Fruit fly (Drosophila melanogaster) whole organism, embryonic: ENCODE data around the gene Eig71Ec.

Experiments
- Awh ChIP-seq: fragments of 200-800 bp; sonication (Bioruptor generic); IDR thresholded peaks from 2 replicates; pipeline ENCODE4, ENCODE4 v1.3.6; 2022; ENCODE audit warnings: missing biosample characterization, missing genetic modification characterization
- CG10147 ChIP-seq: fragments of 200-800 bp; sonication (Bioruptor generic); optimal IDR thresholded peaks from 2 replicates; lab custom pipeline; 2019; ENCODE audit warnings: missing biosample characterization, mild to moderate bottlenecking, missing genetic modification characterization, moderate library complexity
- CG10274 ChIP-seq: fragments of 200-800 bp; sonication (Bioruptor generic); optimal IDR thresholded peaks from 3 replicates; lab custom pipeline; 2017; ENCODE audit warnings: missing biosample characterization, mild to moderate bottlenecking, missing genetic modification characterization
- CG10654 ChIP-seq: fragments of 200-800 bp; sonication (Bioruptor generic); optimal IDR thresholded peaks from 2 replicates; lab custom pipeline; 2016; ENCODE audit warnings: missing biosample characterization, missing genetic modification characterization
- CG10979 ChIP-seq: fragments of 200-800 bp; sonication (Bioruptor generic); optimal IDR thresholded peaks from 2 replicates; lab custom pipeline; 2018; ENCODE audit warnings: missing biosample characterization, mild to moderate bottlenecking, missing genetic modification characterization, moderate library complexity
- CG12104 ChIP-seq: fragments of 200-800 bp; sonication (Bioruptor generic); optimal IDR thresholded peaks from 3 replicates; lab custom pipeline; 2016; ENCODE audit warnings: missing biosample characterization, missing genetic modification characterization
- CG12744 ChIP-seq: fragments of 200-800 bp; sonication (Bioruptor generic); optimal IDR thresholded peaks from 2 replicates; lab custom pipeline; 2016; ENCODE audit warnings: missing biosample characterization, missing genetic modification characterization
- CG13296 ChIP-seq: fragments of 200-800 bp; sonication (Bioruptor generic); optimal IDR thresholded peaks from 3 replicates; lab custom pipeline; 2018; ENCODE audit warnings: missing biosample characterization, mild to moderate bottlenecking, missing genetic modification characterization
- CG14441 ChIP-seq: fragments of 200-800 bp; sonication (Bioruptor generic); IDR thresholded peaks from 2 replicates; pipeline ENCODE4 v1.3.6; 2022; ENCODE audit warnings: missing biosample characterization, missing genetic modification characterization
- CG16779 ChIP-seq: fragments of 200-800 bp; sonication (Bioruptor generic); IDR thresholded peaks from 2 replicates; pipeline ENCODE4 v1.3.6; 2022; ENCODE audit warnings: missing biosample characterization, missing genetic modification characterization
- CG16813 ChIP-seq: fragments of 200-800 bp; sonication (Bioruptor generic); IDR thresholded peaks from 3 replicates; pipeline ENCODE4 v1.3.6; 2022; ENCODE audit warnings: missing biosample characterization, missing genetic modification characterization; ENCODE audit not compliant: partially characterized antibody
- CG17186 ChIP-seq: fragments of 200-800 bp; sonication (Bioruptor generic); optimal IDR thresholded peaks from 3 replicates; lab custom pipeline; 2017; ENCODE audit warnings: missing biosample characterization, missing genetic modification reagents, missing genetic modification characterization
- CG17802 ChIP-seq: fragments of 200-800 bp; sonication (Bioruptor generic); optimal IDR thresholded peaks from 2 replicates; lab custom pipeline; 2018; ENCODE audit warnings: missing biosample characterization, mild to moderate bottlenecking, missing genetic modification characterization, moderate library complexity
- CG32772 ChIP-seq: fragments of 200-800 bp; sonication (Bioruptor generic); IDR thresholded peaks from 2 replicates; pipeline ENCODE4 v1.3.6; 2022; ENCODE audit warnings: missing biosample characterization, missing genetic modification characterization
- CG34422 ChIP-seq: fragments of 200-800 bp; sonication (Bioruptor generic); IDR thresholded peaks from 3 replicates; pipeline ENCODE4 v1.3.6; 2022; ENCODE audit warnings: missing biosample characterization, missing genetic modification characterization
- CG5953 ChIP-seq: fragments of 200-800 bp; sonication (Bioruptor generic); IDR thresholded peaks from 2 replicates; pipeline ENCODE4 v1.3.6; 2022; ENCODE audit warnings: missing biosample characterization, missing genetic modification characterization
- CG8281 ChIP-seq: fragments of 200-800 bp; sonication (Bioruptor generic); optimal IDR thresholded peaks from 2 replicates; lab custom pipeline; 2018; ENCODE audit warnings: missing biosample characterization, mild to moderate bottlenecking, missing genetic modification characterization, moderate library complexity
- CTCF ChIP-seq: fragments of 200-800 bp; sonication (Bioruptor generic); optimal IDR thresholded peaks from 2 replicates; lab custom pipeline; 2017; ENCODE audit warnings: missing biosample characterization, mild to moderate bottlenecking, missing genetic modification characterization, moderate library complexity
- D19B ChIP-seq: fragments of 200-800 bp; sonication (Bioruptor generic); optimal IDR thresholded peaks from 2 replicates; lab custom pipeline; 2017; ENCODE audit warnings: missing biosample characterization, mild to moderate bottlenecking, missing genetic modification characterization
- Eip74EF ChIP-seq, 2 experiments: fragments of 200-800 bp in 1 of 2; fragments of >200 bp in 1 of 2; sonication (Bioruptor generic) in 1 of 2; optimal IDR thresholded peaks; 2 replicates each; lab custom pipeline; 2017 to 2019; ENCODE audit warnings: missing biosample characterization in 2 of 2, missing genetic modification characterization in 2 of 2, mild to moderate bottlenecking in 1 of 2, moderate library complexity in 1 of 2
- Hr78 ChIP-seq, 2 experiments: fragments of 200-800 bp in 1 of 2; fragments of >200 bp in 1 of 2; sonication (Bioruptor generic) in 1 of 2; optimal IDR thresholded peaks; 2 replicates each; lab custom pipeline; 2017 to 2019; ENCODE audit warnings: missing biosample characterization in 2 of 2, missing genetic modification characterization in 2 of 2, mild to moderate bottlenecking in 1 of 2, moderate library complexity in 1 of 2
- Nf-YB ChIP-seq: fragments of 200-800 bp; sonication (Bioruptor generic); optimal IDR thresholded peaks from 3 replicates; lab custom pipeline; 2019; ENCODE audit warnings: missing biosample characterization, mild to moderate bottlenecking, missing genetic modification characterization, moderate library complexity
- Nf-YC ChIP-seq: fragments of 200-800 bp; optimal IDR thresholded peaks from 3 replicates; lab custom pipeline; 2019; ENCODE audit warnings: missing biosample characterization, mild to moderate bottlenecking, missing genetic modification characterization, moderate library complexity
- Opbp ChIP-seq: fragments of 200-800 bp; sonication (Bioruptor generic); IDR thresholded peaks from 3 replicates; pipeline ENCODE4 v1.3.6; 2022; ENCODE audit warnings: missing biosample characterization, missing genetic modification characterization; ENCODE audit not compliant: partially characterized antibody
- PHDP ChIP-seq: fragments of 200-800 bp; sonication (Bioruptor generic); optimal IDR thresholded peaks from 3 replicates; lab custom pipeline; 2018; ENCODE audit warnings: missing biosample characterization, mild to moderate bottlenecking, missing genetic modification characterization, moderate library complexity
- Poxn ChIP-seq: fragments of 200-800 bp; sonication (Bioruptor generic); IDR thresholded peaks from 2 replicates; pipeline ENCODE4 v1.3.6; 2022; ENCODE audit warnings: missing biosample characterization, missing genetic modification characterization
- Ravus ChIP-seq: fragments of 200-800 bp; sonication (Bioruptor generic); IDR thresholded peaks from 2 replicates; pipeline ENCODE4 v1.3.6; 2022; ENCODE audit warnings: missing biosample characterization, missing genetic modification characterization
- Scr ChIP-seq: fragments of 200-800 bp; sonication (Bioruptor generic); IDR thresholded peaks from 2 replicates; pipeline ENCODE4 v1.3.6; 2022; ENCODE audit warnings: missing biosample characterization, missing genetic modification characterization; ENCODE audit not compliant: partially characterized antibody
- abd-A ChIP-seq: fragments of 200-800 bp; sonication (Bioruptor generic); optimal IDR thresholded peaks from 3 replicates; lab custom pipeline; 2019; ENCODE audit warnings: missing biosample characterization, mild to moderate bottlenecking, missing genetic modification characterization, moderate library complexity
- bbx ChIP-seq: fragments of 200-800 bp; sonication (Bioruptor generic); IDR thresholded peaks from 2 replicates; pipeline ENCODE4 v1.3.6; 2022; ENCODE audit warnings: missing biosample characterization, missing genetic modification characterization; ENCODE audit not compliant: partially characterized antibody
- danr ChIP-seq: fragments of 200-800 bp; sonication (Bioruptor generic); IDR thresholded peaks from 2 replicates; pipeline ENCODE4 v1.3.6; 2022; ENCODE audit warnings: missing biosample characterization, missing genetic modification characterization
- ewg ChIP-seq: fragments of 200-800 bp; sonication (Bioruptor generic); optimal IDR thresholded peaks from 3 replicates; lab custom pipeline; 2017; ENCODE audit warnings: mild to moderate bottlenecking, missing biosample characterization, missing genetic modification reagents, missing genetic modification characterization
- eyg ChIP-seq: fragments of 200-800 bp; sonication (Bioruptor generic); optimal IDR thresholded peaks from 3 replicates; lab custom pipeline; 2016; ENCODE audit warnings: missing biosample characterization, missing genetic modification characterization
- ind ChIP-seq: fragments of 200-800 bp; sonication (Bioruptor generic); optimal IDR thresholded peaks from 3 replicates; lab custom pipeline; 2016; ENCODE audit warnings: missing biosample characterization, missing genetic modification characterization
- ken ChIP-seq: fragments of 200-800 bp; sonication (Bioruptor generic); IDR thresholded peaks from 3 replicates; pipeline ENCODE4 v1.3.6; 2022; ENCODE audit warnings: missing biosample characterization, missing genetic modification characterization
- luna ChIP-seq: fragments of 200-800 bp; sonication (Bioruptor generic); optimal IDR thresholded peaks from 2 replicates; lab custom pipeline; 2016; ENCODE audit warnings: missing biosample characterization, missing genetic modification characterization
- nmo ChIP-seq: fragments of 200-800 bp; sonication (Bioruptor generic); optimal IDR thresholded peaks from 2 replicates; lab custom pipeline; 2018; ENCODE audit warnings: missing biosample characterization, mild to moderate bottlenecking, missing genetic modification characterization, moderate library complexity
- onecut ChIP-seq: fragments of 200-800 bp; sonication (Bioruptor generic); IDR thresholded peaks from 2 replicates; pipeline ENCODE4 v1.3.6; 2022; ENCODE audit warnings: missing biosample characterization, missing genetic modification characterization
- pb ChIP-seq: fragments of 200-800 bp; sonication (Bioruptor generic); optimal IDR thresholded peaks from 3 replicates; lab custom pipeline; 2016; ENCODE audit warnings: missing biosample characterization, missing genetic modification characterization
- peb ChIP-seq: fragments of 200-800 bp; sonication (Bioruptor generic); IDR thresholded peaks from 2 replicates; pipeline ENCODE4 v1.3.6; 2022; ENCODE audit warnings: missing biosample characterization, missing genetic modification characterization
- pnt ChIP-seq: fragments of 200-800 bp; sonication (Bioruptor generic); optimal IDR thresholded peaks from 3 replicates; lab custom pipeline; 2016; ENCODE audit warnings: missing biosample characterization, missing genetic modification characterization
- repo ChIP-seq: fragments of 200-800 bp; sonication (Bioruptor generic); optimal IDR thresholded peaks from 2 replicates; lab custom pipeline; 2016; ENCODE audit warnings: missing biosample characterization, missing genetic modification characterization
- row ChIP-seq: fragments of 200-800 bp; sonication (Bioruptor generic); IDR thresholded peaks from 3 replicates; pipeline ENCODE4 v1.3.6; 2022; ENCODE audit warnings: missing biosample characterization, missing genetic modification characterization
- schlank ChIP-seq: fragments of 200-800 bp; sonication (Bioruptor generic); optimal IDR thresholded peaks from 2 replicates; lab custom pipeline; 2018; ENCODE audit warnings: missing biosample characterization, mild to moderate bottlenecking, missing genetic modification characterization
- tll ChIP-seq, 2 experiments: fragments of 200-800 bp in 1 of 2; fragments of >200 bp in 1 of 2; sonication (Bioruptor generic) in 1 of 2; optimal IDR thresholded peaks; 2 replicates each; lab custom pipeline; 2017 to 2019; ENCODE audit warnings: missing biosample characterization in 2 of 2, missing genetic modification characterization in 2 of 2, mild to moderate bottlenecking in 1 of 2, moderate library complexity in 1 of 2
- usp ChIP-seq: fragments of >200 bp; optimal IDR thresholded peaks from 2 replicates; lab custom pipeline; 2017; ENCODE audit warnings: missing biosample characterization, missing genetic modification characterization
- vfl ChIP-seq: fragments of 200-800 bp; sonication (Bioruptor generic); optimal IDR thresholded peaks from 2 replicates; lab custom pipeline; 2016; ENCODE audit warnings: missing biosample characterization, missing genetic modification characterization
- vvl ChIP-seq: fragments of 200-800 bp; sonication (Bioruptor generic); IDR thresholded peaks from 2 replicates; pipeline ENCODE4 v1.3.6; 2022; ENCODE audit warnings: missing biosample characterization, missing genetic modification characterization
- wek ChIP-seq: fragments of 200-800 bp; sonication (Bioruptor generic); optimal IDR thresholded peaks from 3 replicates; lab custom pipeline; 2018; ENCODE audit warnings: missing biosample characterization, mild to moderate bottlenecking, missing genetic modification characterization, moderate library complexity

Eig71Ec gene

dm6 chr3L:15625676-15626414, 26.2 kb downstream of the Eig71Ec start (continued):
- TF ChIP-seq vvl (GFP tag; lab: Robert Waterston, UW) (peak; percentile 84), eyg (GFP tag; lab: Kevin White, UChicago) (no peak), danr (peak; percentile 52; the same call in 1 of the 2 replicates), CG34422 (GFP tag; lab: Robert Waterston, UW) (peak; percentile 86; the same call in 2 of the 3 replicates), CG12104 (GFP tag; lab: Kevin White, UChicago) (peak; percentile 89), tll (GFP tag; optimal IDR thresholded peaks at IDR 0.05; lab: Kevin White, UChicago) (no peak), CG13296 (GFP tag; lab: Kevin White, UChicago) (peak; percentile 79), nmo (GFP tag; lab: Kevin White, UChicago) (peak; percentile 98), CG10274 (peak; percentile 59), Scr (GFP tag; lab: Robert Waterston, UW) (no peak), vfl (GFP tag; lab: Kevin White, UChicago) (peak; percentile 25), CG5953 (GFP tag; lab: Robert Waterston, UW) (0 out of 2 replicates have a peak, but pooled peaks have one; percentile 16), pb (GFP tag; lab: Kevin White, UChicago) (peak; percentile 12), Opbp (GFP tag; lab: Robert Waterston, UW) (no peak), ind (GFP tag; lab: Kevin White, UChicago) (peak; percentile 90), CG8281 (tag; lab: Kevin White, UChicago) (peak; percentile 79), CG10147 (GFP tag; lab: Kevin White, UChicago) (peak; percentile 89), bbx (GFP tag; lab: Robert Waterston, UW) (no peak), CG17802 (tag; lab: Kevin White, UChicago) (peak; percentile 57), Ravus (GFP tag; lab: Robert Waterston, UW) (peak; percentile 48), luna (no peak), Poxn (GFP tag; lab: Robert Waterston, UW) (no peak), Eip74EF (GFP tag; optimal IDR thresholded peaks at IDR 0.05; lab: Kevin White, UChicago) (peak in 1 of 2 experiments; percentile 95), CTCF (peak; percentile 42), CG12744 (GFP tag; lab: Kevin White, UChicago) (no peak), pnt (GFP tag; lab: Kevin White, UChicago) (peak; percentile 43), CG10654 (GFP tag; lab: Kevin White, UChicago) (peak; percentile 81), usp (GFP tag; lab: Kevin White, UChicago) (no peak), onecut (peak; percentile 45), Awh (GFP tag; lab: Robert Waterston, UW) (peak; percentile 42; the same call in 1 of the 2 replicates), abd-A (peak; percentile 14), CG32772 (GFP tag; lab: Robert Waterston, UW) (peak; percentile 81), CG14441 (GFP tag; lab: Robert Waterston, UW) (peak; percentile 86), peb (peak; percentile 46; the same call in 1 of the 2 replicates), wek (GFP tag; lab: Kevin White, UChicago) (peak; percentile 71), Hr78 (GFP tag; optimal IDR thresholded peaks at IDR 0.05; lab: Kevin White, UChicago) (peak in 1 of 2 experiments; percentile 84), CG17186 (GFP tag; lab: Kevin White, UChicago) (peak; percentile 17), row (GFP tag; lab: Robert Waterston, UW) (peak; percentile 85), schlank (tag; lab: Kevin White, UChicago) (peak; percentile 36), CG16813 (GFP tag; lab: Robert Waterston, UW) (no peak), ewg (GFP tag; lab: Kevin White, UChicago) (peak; percentile 82), Nf-YB (peak; percentile 80), ken (GFP tag; lab: Robert Waterston, UW) (peak; percentile 63; the same call in 2 of the 3 replicates), PHDP (tag; lab: Kevin White, UChicago) (peak; percentile 95), repo (GFP tag; lab: Kevin White, UChicago) (no peak), D19B (GFP tag; lab: Kevin White, UChicago) (peak; percentile 78), CG10979 (tag; lab: Kevin White, UChicago) (peak; percentile 96), Nf-YC (tag; lab: Kevin White, UChicago) (peak; percentile 72), CG16779 (no peak)
